Comparison of ENCODE assay signal across 2 worm cellular contexts in genomic region chrV:7970519-7970918, ce11.
TF ChIP-seq lines count a peak whose summit lies in the region.

No protein-coding gene starts in this region.

TF ChIP-seq in whole organism, L1 larva, 84 proteins besides CTCF, POLR2A, EP300 and RAD21:
- no peak for TF ChIP-seq Y116A8C.19 (tag; optimal IDR thresholded peaks at IDR 0.05; lab: Kevin White, UChicago; ENCODE audit: borderline replicate concordance)
- peak; percentile 22 for TF ChIP-seq egl-13 (tag; optimal IDR thresholded peaks at IDR 0.05; lab: Kevin White, UChicago)
- TF ChIP-seq F16B12.6 (tag; optimal IDR thresholded peaks at IDR 0.05; lab: Kevin White, UChicago) = no peak
- TF ChIP-seq lin-39 (tag; optimal IDR thresholded peaks at IDR 0.05; lab: Kevin White, UChicago) = no peak
- no peak for TF ChIP-seq mdl-1 (tag; optimal IDR thresholded peaks at IDR 0.05; lab: Kevin White, UChicago)
- no peak for TF ChIP-seq C16A3.4 (tag; optimal IDR thresholded peaks at IDR 0.05; lab: Kevin White, UChicago)
- peak; percentile 43 for TF ChIP-seq nhr-20 (tag; optimal IDR thresholded peaks at IDR 0.05; lab: Kevin White, UChicago)
- peak; percentile 41 for TF ChIP-seq nhr-47 (tag; optimal IDR thresholded peaks at IDR 0.05; lab: Kevin White, UChicago)
- no peak for TF ChIP-seq alr-1 (tag; optimal IDR thresholded peaks at IDR 0.05; lab: Kevin White, UChicago; ENCODE audit: borderline replicate concordance)
- no peak for TF ChIP-seq nhr-19 (GFP tag; conservative IDR thresholded peaks at IDR 0.05; lab: Robert Waterston, UW)
- no peak for TF ChIP-seq isw-1 (GFP tag; IDR thresholded peaks at IDR 0.05; lab: Robert Waterston, UW)
- TF ChIP-seq nhr-71 (tag; optimal IDR thresholded peaks at IDR 0.05; lab: Kevin White, UChicago) = peak; percentile 51
- TF ChIP-seq elt-2 (tag; optimal IDR thresholded peaks at IDR 0.05; lab: Kevin White, UChicago) = no peak
- no peak for TF ChIP-seq tlp-1 (tag; optimal IDR thresholded peaks at IDR 0.05; lab: Kevin White, UChicago)
- TF ChIP-seq unc-98 (GFP tag; IDR thresholded peaks at IDR 0.05; lab: Robert Waterston, UW) = no peak
- TF ChIP-seq sox-4 (tag; optimal IDR thresholded peaks at IDR 0.05; lab: Kevin White, UChicago) = peak; percentile 32
- no peak for TF ChIP-seq hlh-4 (tag; optimal IDR thresholded peaks at IDR 0.05; lab: Kevin White, UChicago)
- peak; percentile 16 for TF ChIP-seq lin-14 (GFP tag; optimal IDR thresholded peaks at IDR 0.05; lab: Kevin White, UChicago)
- TF ChIP-seq lsy-2 (tag; optimal IDR thresholded peaks at IDR 0.05; lab: Kevin White, UChicago) = peak in 1 of 2 experiments; percentile 1
- TF ChIP-seq fkh-8 (tag; optimal IDR thresholded peaks at IDR 0.05; lab: Kevin White, UChicago) = peak; percentile 77
- TF ChIP-seq dsc-1 (tag; optimal IDR thresholded peaks at IDR 0.05; lab: Kevin White, UChicago) = peak; percentile 46
- no peak for TF ChIP-seq aha-1 (tag; optimal IDR thresholded peaks at IDR 0.05; lab: Kevin White, UChicago)
- no peak for TF ChIP-seq ets-5 (GFP tag; IDR thresholded peaks at IDR 0.05; lab: Robert Waterston, UW)

TF ChIP-seq in whole organism, L2 larva, 48 proteins besides CTCF, POLR2A, EP300 and RAD21:
- TF ChIP-seq nhr-21 (tag; optimal IDR thresholded peaks at IDR 0.05; lab: Kevin White, UChicago) (peak; percentile 11), Y55F3AM.14 (GFP tag; optimal IDR thresholded peaks at IDR 0.05; lab: Kevin White, UChicago) (no peak), lsy-2 (tag; optimal IDR thresholded peaks at IDR 0.05; lab: Kevin White, UChicago) (peak in 1 of 2 experiments; percentile 28), unc-55 (GFP tag; optimal IDR thresholded peaks at IDR 0.05; lab: Kevin White, UChicago) (peak; percentile 54), ztf-4 (tag; optimal IDR thresholded peaks at IDR 0.05; lab: Kevin White, UChicago) (no peak)
